Worm (Caenorhabditis elegans) whole organism, early embryonic: ENCODE measurements around the gene K02D10.2.

ENCODE experiments used
- B0310.2 ChIP-seq: sonication (generic microtip); optimal IDR thresholded peaks from 2 replicates; lab custom pipeline; 2016; ENCODE audit warnings: mild to moderate bottlenecking, missing genetic modification characterization, missing compliant biosample characterization
- F13C5.2 ChIP-seq: sonication (generic microtip); optimal IDR thresholded peaks from 2 replicates; lab custom pipeline; 2017; ENCODE audit warnings: mild to moderate bottlenecking, missing genetic modification characterization, inconsistent platforms, missing compliant biosample characterization
- aly-1 ChIP-seq: sonication (generic microtip); optimal IDR thresholded peaks from 2 replicates; lab custom pipeline; 2016; ENCODE audit warnings: missing genetic modification characterization, missing compliant biosample characterization
- ama-1 ChIP-seq: fragments of 150-350 bp; optimal IDR thresholded peaks from 2 replicates; lab custom pipeline; 2014
- ceh-13 ChIP-seq: fragments of 200-800 bp; sonication (Bioruptor generic); optimal IDR thresholded peaks from 2 replicates; lab custom pipeline; 2018; ENCODE audit warnings: mild to moderate bottlenecking, missing genetic modification characterization, missing compliant biosample characterization
- ceh-36 ChIP-seq: sonication (generic microtip); optimal IDR thresholded peaks from 2 replicates; lab custom pipeline; 2016; ENCODE audit warnings: missing genetic modification characterization, inconsistent platforms, missing compliant biosample characterization
- ets-7 ChIP-seq: sonication (generic microtip); optimal IDR thresholded peaks from 2 replicates; lab custom pipeline; 2016; ENCODE audit warnings: missing genotype, missing genetic modification characterization, missing compliant biosample characterization
- flt-1 ChIP-seq: fragments of 200-800 bp; sonication (Bioruptor generic); IDR thresholded peaks from 2 replicates; pipeline ENCODE4 v1.3.6; 2022; ENCODE audit warnings: missing genetic modification characterization, missing compliant biosample characterization
- hmbx-1 ChIP-seq: sonication (generic microtip); optimal IDR thresholded peaks from 2 replicates; lab custom pipeline; 2016; ENCODE audit warnings: mild to moderate bottlenecking, missing genetic modification characterization, missing compliant biosample characterization
- hmg-4 ChIP-seq: fragments of 200-800 bp; sonication (Bioruptor generic); optimal IDR thresholded peaks from 2 replicates; lab custom pipeline; 2018; ENCODE audit warnings: mild to moderate bottlenecking, missing genetic modification characterization, missing compliant biosample characterization
- hnd-1 ChIP-seq: sonication (generic microtip); optimal IDR thresholded peaks from 2 replicates; lab custom pipeline; 2016; ENCODE audit warnings: missing genetic modification characterization, missing compliant biosample characterization
- pes-1 ChIP-seq: fragments of 200-800 bp; sonication (Bioruptor generic); IDR thresholded peaks from 2 replicates; pipeline ENCODE4 v1.3.6; 2022; ENCODE audit warnings: missing genetic modification reagents, missing genetic modification characterization, missing compliant biosample characterization
- scrt-1 ChIP-seq: fragments of 200-800 bp; sonication (Bioruptor generic); IDR thresholded peaks from 2 replicates; pipeline ENCODE4 v1.3.6; 2022; ENCODE audit warnings: missing genetic modification characterization, missing compliant biosample characterization
- sea-1 ChIP-seq: fragments of 200-800 bp; sonication (Bioruptor generic); conservative IDR thresholded peaks from 2 replicates; pipeline ENCODE4 v1.3.6; 2022; ENCODE audit warnings: missing genetic modification characterization, missing compliant biosample characterization
- tbx-11 ChIP-seq: fragments of 200-800 bp; sonication (Bioruptor generic); IDR thresholded peaks from 2 replicates; pipeline ENCODE4 v1.3.6; 2022; ENCODE audit warnings: missing genetic modification characterization, missing compliant biosample characterization
- tbx-37 ChIP-seq: fragments of 200-800 bp; sonication (Bioruptor generic); conservative IDR thresholded peaks from 2 replicates; pipeline ENCODE4 v1.3.6; 2022; ENCODE audit warnings: missing genetic modification reagents, missing genetic modification characterization, missing compliant biosample characterization
- tra-4 ChIP-seq: sonication (generic microtip); optimal IDR thresholded peaks from 2 replicates; lab custom pipeline; 2017; ENCODE audit warnings: missing genetic modification characterization, missing compliant biosample characterization

The K02D10.2 gene

DNA sequence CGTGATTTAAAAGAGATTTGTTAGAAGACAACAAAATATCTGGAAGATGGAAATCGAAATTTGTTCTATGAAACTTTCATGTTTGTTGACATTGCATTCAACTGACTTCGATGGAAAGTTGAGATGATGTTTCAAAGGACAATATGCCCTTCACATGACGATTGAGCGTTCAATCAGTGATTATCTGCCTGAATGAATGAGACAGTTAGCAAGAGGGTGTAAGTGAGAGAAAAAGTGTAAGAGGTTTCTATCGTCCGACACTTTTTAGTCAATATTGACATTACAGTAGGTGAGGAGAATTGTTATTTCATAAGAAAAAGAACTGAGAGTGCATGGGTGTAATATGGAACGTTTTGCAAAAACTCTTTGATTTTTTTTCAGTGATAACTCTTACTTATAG, 37.8 kb downstream of the K02D10.2 start:
- TF ChIP-seq ets-7 (tag; lab: Kevin White, UChicago) (no peak), hmbx-1 (tag; lab: Kevin White, UChicago) (no peak), B0310.2 (tag; lab: Kevin White, UChicago) (no peak), sea-1 (no peak), hnd-1 (tag; lab: Kevin White, UChicago) (no peak), scrt-1 (GFP tag; lab: Robert Waterston, UW) (no peak), ceh-13 (no peak), hmg-4 (no peak), tbx-37 (no peak), flt-1 (GFP tag; lab: Robert Waterston, UW) (no peak), tra-4 (tag; lab: Kevin White, UChicago) (no peak)

DNA sequence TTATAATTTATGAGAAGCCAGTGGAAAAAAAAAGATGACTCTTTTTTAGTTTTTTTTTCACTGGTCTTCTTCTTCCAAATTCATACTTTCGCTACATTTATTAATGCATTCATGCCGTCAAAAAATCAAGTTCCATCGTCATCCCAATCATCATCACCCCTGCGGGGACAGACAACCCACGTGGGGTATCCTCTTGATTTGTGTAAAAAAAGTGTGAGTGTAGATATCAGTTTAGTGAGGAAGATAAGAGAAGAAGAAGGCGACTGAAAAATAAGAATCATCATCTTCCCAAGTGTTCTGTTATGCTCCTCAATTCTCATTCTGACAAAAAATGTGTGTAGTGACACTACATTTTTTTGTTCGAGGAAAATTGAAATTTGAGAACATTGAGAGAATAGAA, 39.1 kb downstream of the K02D10.2 start:
- TF ChIP-seq B0310.2 (tag; lab: Kevin White, UChicago) (no peak), tra-4 (tag; lab: Kevin White, UChicago) (no peak), ama-1 (no peak), hmg-4 (no peak), sea-1 (no peak), scrt-1 (GFP tag; lab: Robert Waterston, UW) (no peak), aly-1 (tag; lab: Kevin White, UChicago) (no peak), pes-1 (GFP tag; lab: Robert Waterston, UW) (no peak), tbx-37 (no peak), flt-1 (GFP tag; lab: Robert Waterston, UW) (no peak), ceh-13 (no peak)

DNA sequence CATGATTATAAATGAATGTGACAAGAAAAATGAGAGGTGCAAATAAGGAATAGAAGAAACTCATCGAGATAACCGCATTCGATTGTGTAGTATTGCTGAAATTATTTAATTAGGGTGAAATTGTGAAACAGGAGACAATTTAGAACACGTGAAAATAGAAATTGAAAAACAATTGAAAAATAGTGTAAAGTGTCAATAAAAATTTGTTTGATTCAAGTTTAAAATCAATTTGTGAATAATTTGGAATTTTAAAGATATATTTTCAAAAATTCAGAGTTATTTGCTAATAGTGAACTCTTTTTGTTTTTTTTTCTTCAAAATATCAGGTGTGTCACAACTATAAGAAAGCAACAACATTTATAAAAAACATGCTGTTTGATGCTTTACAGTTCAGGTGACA, 39.8 kb downstream of the K02D10.2 start, which contains the start of gene ZK370.4:
TSS of gene ZK370.4 (minus strand) at position 101 of the 400 bp plus-strand sequence.
- TF ChIP-seq ceh-36 (no peak), ama-1 (no peak), hmbx-1 (tag; lab: Kevin White, UChicago) (no peak), scrt-1 (GFP tag; lab: Robert Waterston, UW) (no peak), hmg-4 (no peak), ets-7 (tag; lab: Kevin White, UChicago) (no peak), hnd-1 (tag; lab: Kevin White, UChicago) (no peak), tbx-37 (no peak), flt-1 (GFP tag; lab: Robert Waterston, UW) (no peak), tra-4 (tag; lab: Kevin White, UChicago) (no peak), pes-1 (GFP tag; lab: Robert Waterston, UW) (no peak), tbx-11 (GFP tag; lab: Robert Waterston, UW) (no peak), F13C5.2 (tag; lab: Kevin White, UChicago) (no peak), B0310.2 (tag; lab: Kevin White, UChicago) (no peak), aly-1 (tag; lab: Kevin White, UChicago) (no peak)

DNA sequence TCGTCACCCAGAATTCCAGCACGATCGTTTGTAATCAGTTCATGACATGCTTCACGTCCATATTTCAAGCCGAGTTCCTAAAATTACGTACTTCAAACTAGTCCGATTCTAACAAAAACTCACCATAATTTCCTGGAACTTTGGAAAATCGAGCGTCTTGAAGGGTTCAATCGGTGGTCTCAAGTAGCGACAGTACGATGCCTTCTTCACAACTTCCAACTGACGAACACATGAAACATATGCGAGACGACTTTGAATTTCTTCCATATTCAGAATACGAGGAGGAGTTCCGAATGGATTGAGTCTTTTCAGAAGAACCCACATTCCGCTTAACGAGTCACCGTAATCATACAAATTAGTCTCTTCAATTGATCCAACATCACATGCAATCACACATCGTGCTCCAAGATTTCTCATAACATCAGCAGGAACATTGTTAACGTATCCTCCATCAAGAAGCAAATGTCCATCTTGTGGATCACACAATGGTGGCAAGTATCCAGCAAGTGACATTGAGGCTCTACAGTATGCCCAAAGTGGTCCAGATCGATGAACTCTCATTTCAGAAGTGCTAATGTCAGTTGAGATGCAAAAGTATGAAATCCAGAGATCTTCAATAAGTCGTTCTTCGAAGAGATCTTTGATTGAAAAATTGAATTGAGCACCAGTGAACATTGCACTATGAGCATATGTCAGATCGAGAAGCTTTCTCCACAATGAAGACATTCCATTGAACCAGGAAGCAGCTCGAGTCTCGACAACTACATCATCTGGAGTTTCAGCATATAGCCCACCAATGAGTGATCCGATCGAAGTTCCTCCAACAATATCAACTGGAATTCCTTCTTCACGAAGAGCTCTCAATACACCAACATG, 44.8 kb downstream of the K02D10.2 start:
- TF ChIP-seq tra-4 (tag; lab: Kevin White, UChicago) (no peak), hmbx-1 (tag; lab: Kevin White, UChicago) (no peak), ceh-36 (no peak), ets-7 (tag; lab: Kevin White, UChicago) (no peak), sea-1 (no peak), tbx-11 (GFP tag; lab: Robert Waterston, UW) (no peak), flt-1 (GFP tag; lab: Robert Waterston, UW) (no peak)

ce11 chrIII:8725224-8725623, 45.8 kb downstream of the K02D10.2 start:
- TF ChIP-seq tra-4 (tag; lab: Kevin White, UChicago) = no peak
- no peak for TF ChIP-seq ets-7 (tag; lab: Kevin White, UChicago)
- no peak for TF ChIP-seq sea-1
- no peak for TF ChIP-seq hnd-1 (tag; lab: Kevin White, UChicago)
